Fruit fly (Drosophila melanogaster): Measurements from ENCODE around the gene CG5880.
A peak's percentile ranks its signal among the peaks of the same experiment; 100 is the strongest.

Gene CG5880

DNA sequence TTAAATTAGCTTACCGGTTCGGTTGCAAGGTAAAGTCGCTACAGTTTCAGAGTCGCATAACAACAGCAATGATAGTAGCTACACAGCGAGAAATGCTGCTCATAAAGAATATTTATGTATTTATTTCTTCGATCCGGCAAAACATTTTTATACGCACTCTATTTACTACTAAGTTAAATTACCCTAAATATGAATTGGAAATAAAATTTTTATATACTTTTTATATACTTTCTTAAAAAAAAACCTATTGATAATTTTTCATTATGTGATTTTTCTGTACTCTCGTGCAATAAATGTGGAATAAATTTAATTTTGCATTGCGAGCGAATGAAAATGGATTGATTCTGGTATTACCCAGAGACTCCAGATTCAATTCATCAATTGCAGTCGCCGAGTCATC, 15.6 kb upstream of the CG5880 start, which contains the start of gene Jhbp11:
Gene Jhbp11 (plus strand): TSS at position 301 of the 400 bp plus-strand sequence.
- TF ChIP-seq Eip78C (GFP tag) = peak; percentile 49
- TF ChIP-seq eg (GFP tag; IDR thresholded peaks at IDR 0.05) = 0 out of 3 replicates have a peak, but pooled peaks have one; percentile 15
- no peak for TF ChIP-seq spab (GFP tag; optimal IDR thresholded peaks at IDR 0.05)
- TF ChIP-seq vri (GFP tag; optimal IDR thresholded peaks at IDR 0.05) = no peak

- no peak for TF ChIP-seq CG8319 (GFP tag; optimal IDR thresholded peaks at IDR 0.05)
- no peak for TF ChIP-seq CG10631 (GFP tag; optimal IDR thresholded peaks at IDR 0.05)
- no peak for TF ChIP-seq CG6276 (GFP tag; optimal IDR thresholded peaks at IDR 0.05)
- TF ChIP-seq CG6808 (GFP tag; optimal IDR thresholded peaks at IDR 0.05) = no peak
- TF ChIP-seq Eip75B (GFP tag; optimal IDR thresholded peaks at IDR 0.05) = no peak
- no peak for TF ChIP-seq CG3032 (tag; optimal IDR thresholded peaks at IDR 0.05)
Measured at dm6 chr3R:27105439-27105838, 11.1 kb upstream of the CG5880 start.

DNA sequence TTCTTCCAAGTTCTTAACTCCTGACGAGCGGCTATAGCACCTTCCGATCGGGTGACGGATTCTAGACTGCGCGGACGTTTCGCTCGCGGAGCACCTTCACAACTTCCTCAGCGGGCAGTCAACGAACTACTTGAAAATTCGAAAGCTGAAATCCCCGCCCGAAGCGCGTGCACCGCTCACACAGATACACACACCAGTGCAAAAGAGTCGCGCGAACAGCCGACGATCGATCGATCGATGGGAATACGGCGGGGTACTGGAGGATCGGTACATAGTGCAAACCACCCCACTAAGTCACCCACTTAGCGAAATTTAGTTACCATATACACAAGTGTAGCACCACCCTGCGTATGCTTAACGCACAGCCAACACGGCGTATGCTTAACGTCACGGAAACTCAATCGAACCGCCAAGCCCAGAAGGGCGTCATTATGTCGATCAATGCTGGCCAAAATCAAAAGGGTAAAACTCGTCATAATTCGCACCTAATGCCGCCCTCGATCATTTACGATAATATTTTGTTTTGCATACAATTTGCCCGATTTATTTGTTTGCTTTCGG, 10.3 kb upstream of the CG5880 start, which contains the start of gene CAH9:
Gene CAH9 (minus strand): TSS at position 51 of the 561 bp plus-strand sequence.
- TF ChIP-seq pdm3 (GFP tag; optimal IDR thresholded peaks at IDR 0.05) (no peak), CG6792 (GFP tag; optimal IDR thresholded peaks at IDR 0.05) (no peak)

- TF ChIP-seq CG34406 (GFP tag; optimal IDR thresholded peaks at IDR 0.05) (no peak), fd59A (GFP tag; optimal IDR thresholded peaks at IDR 0.05) (no peak), CG7368 (GFP tag; optimal IDR thresholded peaks at IDR 0.05) (no peak), lz (GFP tag; optimal IDR thresholded peaks at IDR 0.05) (no peak), CG10669 (GFP tag; optimal IDR thresholded peaks at IDR 0.05) (no peak), CG8119 (GFP tag; IDR thresholded peaks at IDR 0.05) (no peak)
Measured at dm6 chr3R:27108111-27108510, 8.4 kb upstream of the CG5880 start.

dm6 chr3R:27109458-27109857, 7.1 kb upstream of the CG5880 start:
- peak; percentile 65 for TF ChIP-seq svp (GFP tag)
- TF ChIP-seq OdsH (GFP tag; optimal IDR thresholded peaks at IDR 0.05) = no peak
- peak; percentile 14 for TF ChIP-seq vri (GFP tag; optimal IDR thresholded peaks at IDR 0.05)
- TF ChIP-seq Hr4 (GFP tag; optimal IDR thresholded peaks at IDR 0.05) = no peak
- TF ChIP-seq CG6163 (GFP tag; IDR thresholded peaks at IDR 0.05) = no peak

- TF ChIP-seq Smox (GFP tag; optimal IDR thresholded peaks at IDR 0.05) (no peak), Hr39 (GFP tag; optimal IDR thresholded peaks at IDR 0.05) (peak; percentile 87), Sox14 (GFP tag; optimal IDR thresholded peaks at IDR 0.05) (peak; percentile 90), CG9139 (GFP tag; optimal IDR thresholded peaks at IDR 0.05) (no peak), acj6 (GFP tag; optimal IDR thresholded peaks at IDR 0.05) (peak; percentile 91), CG1621 (tag; optimal IDR thresholded peaks at IDR 0.05) (no peak), CG3032 (tag; optimal IDR thresholded peaks at IDR 0.05) (peak; percentile 86), CG32006 (GFP tag; optimal IDR thresholded peaks at IDR 0.05) (peak; percentile 91), CG11902 (GFP tag; optimal IDR thresholded peaks at IDR 0.05) (peak; percentile 75), fkh (GFP tag; optimal IDR thresholded peaks at IDR 0.05) (peak; percentile 77), Ets96B (tag; optimal IDR thresholded peaks at IDR 0.05) (peak; percentile 87), Met (GFP tag; optimal IDR thresholded peaks at IDR 0.05) (no peak), CG10669 (GFP tag; optimal IDR thresholded peaks at IDR 0.05) (no peak), Gug (GFP tag; IDR thresholded peaks at IDR 0.05) (peak; percentile 80), net (GFP tag; optimal IDR thresholded peaks at IDR 0.05) (peak; percentile 86), lz (GFP tag; optimal IDR thresholded peaks at IDR 0.05) (peak; percentile 92), CG16779 (tag; optimal IDR thresholded peaks at IDR 0.05) (no peak), achi (GFP tag; optimal IDR thresholded peaks at IDR 0.05) (no peak), ss (GFP tag; optimal IDR thresholded peaks at IDR 0.05) (no peak), pdm3 (GFP tag; optimal IDR thresholded peaks at IDR 0.05) (no peak), CG8632 (GFP tag; optimal IDR thresholded peaks at IDR 0.05) (peak; percentile 82), CG6163 (GFP tag; IDR thresholded peaks at IDR 0.05) (peak; percentile 92), CG34406 (GFP tag; optimal IDR thresholded peaks at IDR 0.05) (peak; percentile 85), topi (GFP tag; optimal IDR thresholded peaks at IDR 0.05) (peak; percentile 89), CG8119 (GFP tag; IDR thresholded peaks at IDR 0.05) (peak; percentile 84), fd59A (GFP tag; optimal IDR thresholded peaks at IDR 0.05) (peak; percentile 78)
Measured at dm6 chr3R:27111784-27112602, 4.6 kb upstream of the CG5880 start, which contains the start of the genes gb and CG5815. TSS of gene gb (minus strand) at chr3R:27112270. TSS of gene CG5815 (plus strand) at chr3R:27112566.

Data from whole organism, prepupa.